Worm (Caenorhabditis elegans): Measurements from ENCODE around the gene grl-28.

- TF ChIP-seq nhr-11 (tag; optimal IDR thresholded peaks at IDR 0.05) (no peak), lin-29 (GFP tag; IDR thresholded peaks at IDR 0.05) (no peak), F26F4.8 (GFP tag; conservative IDR thresholded peaks at IDR 0.05) (no peak), ama-1 (optimal IDR thresholded peaks at IDR 0.05) (no peak), fkh-10 (GFP tag; optimal IDR thresholded peaks at IDR 0.05) (no peak), lin-39 (tag; optimal IDR thresholded peaks at IDR 0.05) (no peak), nhr-237 (tag; optimal IDR thresholded peaks at IDR 0.05) (no peak), egl-27 (tag; optimal IDR thresholded peaks at IDR 0.05) (no peak), rbr-2 (tag; optimal IDR thresholded peaks at IDR 0.05) (no peak), ceh-62 (tag; optimal IDR thresholded peaks at IDR 0.05) (no peak), vab-7 (GFP tag; IDR thresholded peaks at IDR 0.05) (no peak), F49E8.2 (tag; optimal IDR thresholded peaks at IDR 0.05; ENCODE audit: borderline replicate concordance) (no peak), nhr-10 (tag; optimal IDR thresholded peaks at IDR 0.05) (no peak), lin-1 (GFP tag; IDR thresholded peaks at IDR 0.05) (no peak)
These were observed 34.5 kb upstream of the grl-28 start, which contains the start of the genes rpl-11.1 and T22F3.2 for ce11 chrV:3586014-3586689.

All from whole organism, L4 larva.